Fruit fly (Drosophila melanogaster): ENCODE data around the gene heca.

heca gene

dm6 chr3R:30281345-30282133 is 3.8 kb downstream of the heca start (continued):
- TF ChIP-seq CG8119 (GFP tag; IDR thresholded peaks at IDR 0.05) (no peak), Eip78C (GFP tag) (peak; percentile 88), vri (GFP tag; optimal IDR thresholded peaks at IDR 0.05) (peak; percentile 87), Ets21C (GFP tag; optimal IDR thresholded peaks at IDR 0.05) (peak; percentile 66), CG8632 (GFP tag; optimal IDR thresholded peaks at IDR 0.05) (peak; percentile 12), ss (GFP tag; optimal IDR thresholded peaks at IDR 0.05) (no peak), Sox14 (GFP tag; optimal IDR thresholded peaks at IDR 0.05) (peak; percentile 57), achi (GFP tag; optimal IDR thresholded peaks at IDR 0.05) (no peak), acj6 (GFP tag; optimal IDR thresholded peaks at IDR 0.05) (peak; percentile 37), topi (GFP tag; optimal IDR thresholded peaks at IDR 0.05) (peak; percentile 73), CG6808 (GFP tag; optimal IDR thresholded peaks at IDR 0.05) (peak; percentile 38), Hr38 (GFP tag; optimal IDR thresholded peaks at IDR 0.05) (no peak), Ets96B (tag; optimal IDR thresholded peaks at IDR 0.05) (no peak), CG6854 (GFP tag; optimal IDR thresholded peaks at IDR 0.05) (peak; percentile 37), eg (GFP tag; IDR thresholded peaks at IDR 0.05) (no peak), Eip93F (GFP tag; optimal IDR thresholded peaks at IDR 0.05) (no peak), spab (GFP tag; optimal IDR thresholded peaks at IDR 0.05) (no peak), Met (GFP tag; optimal IDR thresholded peaks at IDR 0.05) (peak; percentile 74), CG11762 (GFP tag; optimal IDR thresholded peaks at IDR 0.05; ENCODE audit: insufficient read depth) (no peak)

DNA sequence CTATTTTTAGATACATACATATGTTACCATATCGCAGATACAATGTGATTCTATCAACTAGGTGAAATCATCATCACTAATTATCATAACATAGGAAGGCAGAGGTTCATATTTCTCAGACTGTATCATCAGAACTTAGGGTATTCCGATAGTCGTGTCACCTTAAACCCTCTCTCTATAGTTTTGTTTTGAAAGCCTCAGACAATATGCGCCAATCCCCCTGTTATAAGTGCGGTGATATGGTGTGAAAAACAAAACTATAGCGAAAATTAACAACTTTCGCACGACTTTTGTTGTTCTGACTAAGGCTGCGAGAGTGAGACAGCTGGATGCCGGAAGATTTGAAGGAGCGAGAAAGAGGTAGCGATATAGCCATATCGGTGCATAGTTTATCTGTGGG is 4.7 kb downstream of the heca start:
- TF ChIP-seq CG6792 (GFP tag; optimal IDR thresholded peaks at IDR 0.05), result no peak
- no peak for TF ChIP-seq CG9139 (GFP tag; optimal IDR thresholded peaks at IDR 0.05)
- TF ChIP-seq CG11762 (GFP tag; optimal IDR thresholded peaks at IDR 0.05; ENCODE audit: insufficient read depth), result no peak
- no peak for TF ChIP-seq lz (GFP tag; optimal IDR thresholded peaks at IDR 0.05)
- no peak for TF ChIP-seq Ets21C (GFP tag; optimal IDR thresholded peaks at IDR 0.05)
- TF ChIP-seq CG31627 (GFP tag; optimal IDR thresholded peaks at IDR 0.05), result no peak
- no peak for TF ChIP-seq Sox15 (GFP tag; optimal IDR thresholded peaks at IDR 0.05)
- no peak for TF ChIP-seq CG6808 (GFP tag; optimal IDR thresholded peaks at IDR 0.05)
- TF ChIP-seq Met (GFP tag; optimal IDR thresholded peaks at IDR 0.05), result no peak
- TF ChIP-seq svp (GFP tag), result peak; percentile 12
- no peak for TF ChIP-seq cyc (GFP tag; optimal IDR thresholded peaks at IDR 0.05)
- TF ChIP-seq Eip78C (GFP tag), result peak; percentile 47
- TF ChIP-seq Smox (GFP tag; optimal IDR thresholded peaks at IDR 0.05), result no peak
- TF ChIP-seq CG8119 (GFP tag; IDR thresholded peaks at IDR 0.05), result no peak
- no peak for TF ChIP-seq CG3919 (GFP tag; optimal IDR thresholded peaks at IDR 0.05)
- no peak for TF ChIP-seq Ets96B (tag; optimal IDR thresholded peaks at IDR 0.05)
- TF ChIP-seq CG4318 (GFP tag; optimal IDR thresholded peaks at IDR 0.05), result no peak
- TF ChIP-seq Sox14 (GFP tag; optimal IDR thresholded peaks at IDR 0.05), result no peak
- TF ChIP-seq Hr4 (GFP tag; optimal IDR thresholded peaks at IDR 0.05), result no peak
- TF ChIP-seq dsx (GFP tag; optimal IDR thresholded peaks at IDR 0.05; ENCODE audit: poor library complexity, severe bottlenecking), result peak; percentile 9

- peak; percentile 67 for TF ChIP-seq svp (GFP tag)
- no peak for TF ChIP-seq Ets21C (GFP tag; optimal IDR thresholded peaks at IDR 0.05)
- TF ChIP-seq fkh (GFP tag; optimal IDR thresholded peaks at IDR 0.05), result no peak
- no peak for TF ChIP-seq net (GFP tag; optimal IDR thresholded peaks at IDR 0.05)
- TF ChIP-seq spab (GFP tag; optimal IDR thresholded peaks at IDR 0.05), result no peak
- peak; percentile 38 for TF ChIP-seq Eip78C (GFP tag)
- no peak for TF ChIP-seq CG8632 (GFP tag; optimal IDR thresholded peaks at IDR 0.05)
- TF ChIP-seq Hr4 (GFP tag; optimal IDR thresholded peaks at IDR 0.05), result no peak
- no peak for TF ChIP-seq Sox14 (GFP tag; optimal IDR thresholded peaks at IDR 0.05)
- no peak for TF ChIP-seq dsx (GFP tag; optimal IDR thresholded peaks at IDR 0.05; ENCODE audit: poor library complexity, severe bottlenecking)
Measured at dm6 chr3R:30283037-30283590, 5.4 kb downstream of the heca start.

- TF ChIP-seq CG6276 (GFP tag; optimal IDR thresholded peaks at IDR 0.05), result peak; percentile 28
- peak; percentile 65 for TF ChIP-seq CG3032 (tag; optimal IDR thresholded peaks at IDR 0.05)
- no peak for TF ChIP-seq Blimp-1 (GFP tag; optimal IDR thresholded peaks at IDR 0.05)
- no peak for TF ChIP-seq cyc (GFP tag; optimal IDR thresholded peaks at IDR 0.05)
- peak; percentile 27 for TF ChIP-seq CG11762 (GFP tag; optimal IDR thresholded peaks at IDR 0.05; ENCODE audit: insufficient read depth)
- TF ChIP-seq Sox102F (GFP tag; optimal IDR thresholded peaks at IDR 0.05), result peak; percentile 60
- TF ChIP-seq CG11294 (GFP tag; IDR thresholded peaks at IDR 0.05), result peak; percentile 47; the same call in 1 of the 2 replicates
- no peak for TF ChIP-seq fd85E (GFP tag; optimal IDR thresholded peaks at IDR 0.05)
- peak; percentile 18 for TF ChIP-seq CG10669 (GFP tag; optimal IDR thresholded peaks at IDR 0.05)
- TF ChIP-seq fkh (GFP tag; optimal IDR thresholded peaks at IDR 0.05), result no peak
- TF ChIP-seq OdsH (GFP tag; optimal IDR thresholded peaks at IDR 0.05), result peak; percentile 81
- peak; percentile 55 for TF ChIP-seq Eip75B (GFP tag; optimal IDR thresholded peaks at IDR 0.05)
- no peak for TF ChIP-seq Eip93F (GFP tag; optimal IDR thresholded peaks at IDR 0.05)
- TF ChIP-seq Ets21C (GFP tag; optimal IDR thresholded peaks at IDR 0.05), result peak; percentile 46
- peak; percentile 53 for TF ChIP-seq fd59A (GFP tag; optimal IDR thresholded peaks at IDR 0.05)
- TF ChIP-seq CG9139 (GFP tag; optimal IDR thresholded peaks at IDR 0.05), result no peak
Measured at dm6 chr3R:30283940-30284339, 6.2 kb downstream of the heca start.

Measured in whole organism, prepupa.